Fruit fly (Drosophila melanogaster): Measurements from ENCODE around the gene CG42779.

Gene CG42779

dm6 chr3R:17081359-17081935 is 39.9 kb upstream of the CG42779 start (continued):
- no peak for TF ChIP-seq Eip74EF (GFP tag; optimal IDR thresholded peaks at IDR 0.05)
- TF ChIP-seq PHDP (tag; optimal IDR thresholded peaks at IDR 0.05): peak; percentile 12
- no peak for TF ChIP-seq knrl (GFP tag; IDR thresholded peaks at IDR 0.05; ENCODE audit: partially characterized antibody)
- TF ChIP-seq CG12391 (tag; optimal IDR thresholded peaks at IDR 0.05): peak; percentile 27
- peak; percentile 25 for TF ChIP-seq CG15601 (tag; optimal IDR thresholded peaks at IDR 0.05)
- TF ChIP-seq Atf-2 (GFP tag; optimal IDR thresholded peaks at IDR 0.05): no peak
- peak; percentile 34 for TF ChIP-seq CG8388 (GFP tag; optimal IDR thresholded peaks at IDR 0.05)
- no peak for TF ChIP-seq al (GFP tag; IDR thresholded peaks at IDR 0.05)
- TF ChIP-seq tap (tag; optimal IDR thresholded peaks at IDR 0.05): no peak
- TF ChIP-seq ab (GFP tag; optimal IDR thresholded peaks at IDR 0.05): no peak
- TF ChIP-seq disco-r (GFP tag; optimal IDR thresholded peaks at IDR 0.05): no peak
- no peak for TF ChIP-seq CG7357 (GFP tag; IDR thresholded peaks at IDR 0.05)
- TF ChIP-seq ttk (GFP tag; IDR thresholded peaks at IDR 0.05): no peak
- TF ChIP-seq chinmo (GFP tag; IDR thresholded peaks at IDR 0.05; ENCODE audit: partially characterized antibody): no peak
- TF ChIP-seq CkIIα-i1 (GFP tag; IDR thresholded peaks at IDR 0.05): no peak
- TF ChIP-seq Trl (optimal IDR thresholded peaks at IDR 0.05): no peak
- no peak for TF ChIP-seq Trl (GFP tag; optimal IDR thresholded peaks at IDR 0.05)

dm6 chr3R:17082471-17082870 is 38.9 kb upstream of the CG42779 start:
- TF ChIP-seq Med (GFP tag) (peak; percentile 3), mam (GFP tag; optimal IDR thresholded peaks at IDR 0.05) (no peak), nerfin-1 (tag; optimal IDR thresholded peaks at IDR 0.05) (peak; percentile 34), Ets65A (GFP tag) (peak; percentile 48), peb (GFP tag; IDR thresholded peaks at IDR 0.05) (no peak), so (GFP tag; IDR thresholded peaks at IDR 0.05) (peak; percentile 33; the same call in 1 of the 3 replicates), vfl (GFP tag; optimal IDR thresholded peaks at IDR 0.05) (no peak), sd (tag; optimal IDR thresholded peaks at IDR 0.05) (peak; percentile 72), CG15479 (GFP tag; optimal IDR thresholded peaks at IDR 0.05) (peak; percentile 80), tll (GFP tag; optimal IDR thresholded peaks at IDR 0.05) (peak in 1 of 2 experiments; percentile 69)

dm6 chr3R:17085029-17085807 is 36.2 kb upstream of the CG42779 start, which contains the start of gene GckIII:
TSS of gene GckIII (plus strand) at chr3R:17085513.
- TF ChIP-seq bab2 (GFP tag; optimal IDR thresholded peaks at IDR 0.05): no peak
- TF ChIP-seq CG11456 (GFP tag; IDR thresholded peaks at IDR 0.05): no peak
- no peak for TF ChIP-seq wdn (GFP tag; IDR thresholded peaks at IDR 0.05)
- no peak for TF ChIP-seq CG17568 (GFP tag; optimal IDR thresholded peaks at IDR 0.05)
- no peak for TF ChIP-seq onecut (GFP tag; IDR thresholded peaks at IDR 0.05)
- TF ChIP-seq Deaf1 (tag; optimal IDR thresholded peaks at IDR 0.05): no peak
- TF ChIP-seq CG17361 (GFP tag; IDR thresholded peaks at IDR 0.05): no peak
- TF ChIP-seq CG5953 (GFP tag; IDR thresholded peaks at IDR 0.05): no peak
- TF ChIP-seq CG7556 (GFP tag; optimal IDR thresholded peaks at IDR 0.05): no peak
- no peak for TF ChIP-seq CG10274 (GFP tag; optimal IDR thresholded peaks at IDR 0.05)
- no peak for TF ChIP-seq CG17385 (GFP tag; optimal IDR thresholded peaks at IDR 0.05)
- no peak for TF ChIP-seq CG10147 (GFP tag; optimal IDR thresholded peaks at IDR 0.05)
- TF ChIP-seq Bgb (GFP tag; IDR thresholded peaks at IDR 0.05; ENCODE audit: partially characterized antibody): peak; percentile 86
- no peak for TF ChIP-seq CG7372 (GFP tag; IDR thresholded peaks at IDR 0.05)
- no peak for TF ChIP-seq Trl (optimal IDR thresholded peaks at IDR 0.05)
- TF ChIP-seq Trl (GFP tag; optimal IDR thresholded peaks at IDR 0.05): no peak
- TF ChIP-seq ind (GFP tag; optimal IDR thresholded peaks at IDR 0.05): no peak
- no peak for TF ChIP-seq CG13123 (GFP tag; optimal IDR thresholded peaks at IDR 0.05)
- TF ChIP-seq CG8478 (optimal IDR thresholded peaks at IDR 0.05): no peak
- no peak for TF ChIP-seq pho (GFP tag; optimal IDR thresholded peaks at IDR 0.05)
- no peak for TF ChIP-seq CHES-1-like (GFP tag; optimal IDR thresholded peaks at IDR 0.05)
- peak; percentile 37 for TF ChIP-seq ato (GFP tag; IDR thresholded peaks at IDR 0.05; ENCODE audit: partially characterized antibody)
- TF ChIP-seq cas (GFP tag; IDR thresholded peaks at IDR 0.05): no peak

All from whole organism, embryonic.